Fruit fly (Drosophila melanogaster): ENCODE results near the gene CG5611.

DNA sequence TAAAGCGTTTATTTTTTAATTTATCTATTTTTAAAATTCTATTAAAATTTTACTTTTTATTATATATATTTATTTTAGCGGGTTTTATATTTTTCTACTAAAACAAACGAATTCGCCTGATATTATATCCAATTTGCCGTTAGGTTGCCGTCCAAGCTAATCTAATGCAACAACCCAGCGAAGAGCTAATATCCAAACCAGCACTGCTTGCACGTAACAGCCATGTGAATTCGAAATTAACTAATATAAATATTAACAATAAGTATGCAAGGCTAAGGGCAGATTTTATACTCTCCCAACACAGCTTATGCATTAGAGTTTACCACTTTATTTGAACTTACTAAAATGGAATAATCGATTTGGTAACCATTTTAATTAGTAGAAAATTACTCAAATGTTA lies 15.8 kb upstream of the CG5611 start:
- no peak for TF ChIP-seq cnc (optimal IDR thresholded peaks at IDR 0.05)
- no peak for TF ChIP-seq CG33017 (tag; optimal IDR thresholded peaks at IDR 0.05)
- TF ChIP-seq kay (GFP tag; ENCODE audit: borderline replicate concordance) = no peak
- no peak for TF ChIP-seq tj (GFP tag; optimal IDR thresholded peaks at IDR 0.05)
- no peak for TF ChIP-seq CG5204 (GFP tag; optimal IDR thresholded peaks at IDR 0.05)
- no peak for TF ChIP-seq toe (GFP tag; optimal IDR thresholded peaks at IDR 0.05)
- no peak for TF ChIP-seq pad (GFP tag; optimal IDR thresholded peaks at IDR 0.05)

All from whole organism, adult.